Worm (Caenorhabditis elegans): Measurements from ENCODE around the gene Y38C1AA.6.
A peak's percentile ranks its signal among the peaks of the same experiment; 100 is the strongest.

The Y38C1AA.6 gene

ce11 chrIV:125881-126781, 36.5 kb upstream of the Y38C1AA.6 start, which contains the start of the genes grld-1 and cox-6C (continued):
- no peak for TF ChIP-seq nhr-27 (tag; optimal IDR thresholded peaks at IDR 0.05)
- TF ChIP-seq F37B4.10 (GFP tag; IDR thresholded peaks at IDR 0.05) = no peak
- no peak for TF ChIP-seq let-607 (tag; optimal IDR thresholded peaks at IDR 0.05)
- TF ChIP-seq aptf-2 (GFP tag; conservative IDR thresholded peaks at IDR 0.05) = no peak
- no peak for TF ChIP-seq fkh-3 (tag; optimal IDR thresholded peaks at IDR 0.05)
- TF ChIP-seq atf-7 (tag; optimal IDR thresholded peaks at IDR 0.05) = no peak
- TF ChIP-seq zfh-2 (GFP tag; conservative IDR thresholded peaks at IDR 0.05) = no peak
- TF ChIP-seq nfya-2 (GFP tag; IDR thresholded peaks at IDR 0.05) = no peak
- TF ChIP-seq K11D2.4 (GFP tag; IDR thresholded peaks at IDR 0.05) = no peak
- TF ChIP-seq nhr-90 (tag; optimal IDR thresholded peaks at IDR 0.05) = no peak
- no peak for TF ChIP-seq hlh-26 (GFP tag; conservative IDR thresholded peaks at IDR 0.05)
- no peak for TF ChIP-seq ceh-79 (tag; optimal IDR thresholded peaks at IDR 0.05)
- no peak for TF ChIP-seq hmg-20 (GFP tag; IDR thresholded peaks at IDR 0.05)
- peak; percentile 41; the same call in 1 of the 2 replicates for TF ChIP-seq hmg-1.2 (GFP tag; IDR thresholded peaks at IDR 0.05)
- no peak for TF ChIP-seq attf-6 (GFP tag; IDR thresholded peaks at IDR 0.05)
- TF ChIP-seq mcd-1 (GFP tag; IDR thresholded peaks at IDR 0.05) = peak; percentile 47; the same call in 1 of the 2 replicates
- TF ChIP-seq somi-1 (GFP tag; optimal IDR thresholded peaks at IDR 0.05) = no peak
- TF ChIP-seq Y56A3A.18 (GFP tag; IDR thresholded peaks at IDR 0.05) = no peak
- no peak for TF ChIP-seq C06A6.2 (GFP tag; conservative IDR thresholded peaks at IDR 0.05)
- no peak for TF ChIP-seq chd-7 (tag; optimal IDR thresholded peaks at IDR 0.05)

- TF ChIP-seq dox-1 (GFP tag; IDR thresholded peaks at IDR 0.05) = peak; percentile 46
- TF ChIP-seq B0336.3 (GFP tag; IDR thresholded peaks at IDR 0.05) = 0 out of 2 replicates have a peak, but pooled peaks have one; percentile 18
- TF ChIP-seq lsl-1 (GFP tag; optimal IDR thresholded peaks at IDR 0.05) = peak; percentile 41
- TF ChIP-seq egrh-3 (GFP tag; IDR thresholded peaks at IDR 0.05) = peak; percentile 97
- peak; percentile 30 to 66 for TF ChIP-seq let-607 (tag; optimal IDR thresholded peaks at IDR 0.05)
- peak; percentile 64; the same call in 1 of the 2 replicates for TF ChIP-seq mcd-1 (GFP tag; IDR thresholded peaks at IDR 0.05)
- TF ChIP-seq hmg-1.2 (GFP tag; IDR thresholded peaks at IDR 0.05) = peak; percentile 32; the same call in 1 of the 2 replicates
- peak; percentile 28 for TF ChIP-seq efl-1 (GFP tag; optimal IDR thresholded peaks at IDR 0.05)
- no peak for TF ChIP-seq F55B11.4 (tag; optimal IDR thresholded peaks at IDR 0.05; ENCODE audit: borderline replicate concordance, insufficient read depth)
- TF ChIP-seq hsf-1 (GFP tag; IDR thresholded peaks at IDR 0.05) = 0 out of 2 replicates have a peak, but pooled peaks have one; percentile 27
- TF ChIP-seq lin-26 (GFP tag; IDR thresholded peaks at IDR 0.05) = 0 out of 2 replicates have a peak, but pooled peaks have one; percentile 12
- TF ChIP-seq cebp-1 (GFP tag; IDR thresholded peaks at IDR 0.05) = no peak
- TF ChIP-seq cebp-1 (tag; optimal IDR thresholded peaks at IDR 0.05) = peak; percentile 10
- TF ChIP-seq let-526 (GFP tag; IDR thresholded peaks at IDR 0.05) = no peak
- peak; percentile 32; the same call in 1 of the 2 replicates for TF ChIP-seq D2030.7 (GFP tag; IDR thresholded peaks at IDR 0.05)
- no peak for TF ChIP-seq sptf-2 (GFP tag; optimal IDR thresholded peaks at IDR 0.05)
- TF ChIP-seq attf-5 (GFP tag; optimal IDR thresholded peaks at IDR 0.05) = peak; percentile 23
- no peak for TF ChIP-seq tlf-1 (GFP tag; optimal IDR thresholded peaks at IDR 0.05)
- peak; percentile 95 for TF ChIP-seq zfh-2 (GFP tag; conservative IDR thresholded peaks at IDR 0.05)
- no peak for TF ChIP-seq mes-4 (tag; optimal IDR thresholded peaks at IDR 0.05)
- TF ChIP-seq madf-10 (tag; optimal IDR thresholded peaks at IDR 0.05) = no peak
- TF ChIP-seq repo-1 (tag; optimal IDR thresholded peaks at IDR 0.05) = no peak
- TF ChIP-seq F10E7.11 (tag; optimal IDR thresholded peaks at IDR 0.05) = no peak
- TF ChIP-seq madf-6 (GFP tag; IDR thresholded peaks at IDR 0.05) = peak; percentile 68
- no peak for TF ChIP-seq hmg-20 (GFP tag; IDR thresholded peaks at IDR 0.05)
- TF ChIP-seq F23B12.7 (tag; optimal IDR thresholded peaks at IDR 0.05; ENCODE audit: insufficient read depth) = no peak
Measured at ce11 chrIV:128525-128924, 34.1 kb upstream of the Y38C1AA.6 start.
